Fruit fly (Drosophila melanogaster) whole organism, embryonic: ENCODE measurements around the gene CG10602.

ENCODE experiments used
- Abd-B ChIP-seq: fragments of 200-800 bp; sonication (Bioruptor generic); optimal IDR thresholded peaks from 2 replicates; lab custom pipeline; 2018; ENCODE audit warnings: missing biosample characterization, mild to moderate bottlenecking, missing genetic modification characterization, moderate library complexity
- Adf1 ChIP-seq: fragments of 200-800 bp; sonication (Bioruptor generic); IDR thresholded peaks from 2 replicates; pipeline ENCODE4 v1.3.6; 2022; ENCODE audit warnings: missing biosample characterization, missing genetic modification characterization
- Awh ChIP-seq: fragments of 200-800 bp; sonication (Bioruptor generic); IDR thresholded peaks from 2 replicates; pipeline ENCODE4, ENCODE4 v1.3.6; 2022; ENCODE audit warnings: missing biosample characterization, missing genetic modification characterization
- Bgb ChIP-seq: fragments of 200-800 bp; sonication (Bioruptor generic); IDR thresholded peaks from 2 replicates; pipeline ENCODE4 v1.3.6; 2022; ENCODE audit warnings: missing biosample characterization, missing genetic modification characterization; ENCODE audit not compliant: partially characterized antibody
- CG10274 ChIP-seq: fragments of 200-800 bp; sonication (Bioruptor generic); optimal IDR thresholded peaks from 3 replicates; lab custom pipeline; 2017; ENCODE audit warnings: missing biosample characterization, mild to moderate bottlenecking, missing genetic modification characterization
- CG10565 ChIP-seq: fragments of 200-800 bp; sonication (Bioruptor generic); optimal IDR thresholded peaks from 3 replicates; lab custom pipeline; 2016; ENCODE audit warnings: missing biosample characterization, mild to moderate bottlenecking, missing genetic modification characterization
- CG12219 ChIP-seq: fragments of 200-800 bp; sonication (Bioruptor generic); optimal IDR thresholded peaks from 3 replicates; lab custom pipeline; 2018; ENCODE audit warnings: missing biosample characterization, mild to moderate bottlenecking, missing genetic modification characterization
- CG15011 ChIP-seq: fragments of 200-800 bp; sonication (Bioruptor generic); optimal IDR thresholded peaks from 3 replicates; lab custom pipeline; 2018; ENCODE audit warnings: missing biosample characterization, mild to moderate bottlenecking, missing genetic modification characterization
- CG17328 ChIP-seq: fragments of 200-800 bp; sonication (Bioruptor generic); IDR thresholded peaks from 2 replicates; pipeline ENCODE4 v1.3.6; 2022; ENCODE audit warnings: missing biosample characterization, missing genetic modification characterization
- CG17361 ChIP-seq: fragments of 200-800 bp; sonication (Bioruptor generic); IDR thresholded peaks from 3 replicates; pipeline ENCODE4 v1.3.6; 2022; ENCODE audit warnings: missing biosample characterization, missing genetic modification characterization
- CG17612 ChIP-seq: fragments of 200-800 bp; sonication (Bioruptor generic); IDR thresholded peaks from 2 replicates; pipeline ENCODE4 v1.3.6; 2022; ENCODE audit warnings: missing biosample characterization, missing genetic modification characterization
- CG2129 ChIP-seq: fragments of 200-800 bp; sonication (Bioruptor generic); IDR thresholded peaks from 2 replicates; pipeline ENCODE4 v1.3.6; 2022; ENCODE audit warnings: missing biosample characterization, missing genetic modification characterization; ENCODE audit not compliant: partially characterized antibody
- CG32772 ChIP-seq: fragments of 200-800 bp; sonication (Bioruptor generic); IDR thresholded peaks from 2 replicates; pipeline ENCODE4 v1.3.6; 2022; ENCODE audit warnings: missing biosample characterization, missing genetic modification characterization
- CG43689 ChIP-seq: fragments of 200-800 bp; sonication (Bioruptor generic); IDR thresholded peaks from 2 replicates; pipeline ENCODE4 v1.3.6; 2022; ENCODE audit warnings: missing biosample characterization, missing genetic modification characterization
- CG5953 ChIP-seq: fragments of 200-800 bp; sonication (Bioruptor generic); IDR thresholded peaks from 2 replicates; pipeline ENCODE4 v1.3.6; 2022; ENCODE audit warnings: missing biosample characterization, missing genetic modification characterization
- CG6791 ChIP-seq: fragments of 200-800 bp; sonication (Bioruptor generic); IDR thresholded peaks from 3 replicates; pipeline ENCODE4 v1.3.6; 2022; ENCODE audit warnings: missing biosample characterization, missing genetic modification characterization; ENCODE audit not compliant: partially characterized antibody
- CG8944 ChIP-seq: fragments of 200-800 bp; sonication (Bioruptor generic); optimal IDR thresholded peaks from 3 replicates; lab custom pipeline; 2016; ENCODE audit warnings: missing biosample characterization, missing genetic modification characterization
- CG9437 ChIP-seq: fragments of 200-800 bp; sonication (Bioruptor generic); optimal IDR thresholded peaks from 2 replicates; lab custom pipeline; 2018; ENCODE audit warnings: missing biosample characterization, mild to moderate bottlenecking, missing genetic modification characterization
- HHEX ChIP-seq: fragments of 200-800 bp; sonication (Bioruptor generic); optimal IDR thresholded peaks from 3 replicates; lab custom pipeline; 2017; ENCODE audit warnings: missing biosample characterization, mild to moderate bottlenecking, missing genetic modification characterization, missing genetic modification reagents
- HLH54F ChIP-seq: fragments of 200-800 bp; sonication (Bioruptor generic); optimal IDR thresholded peaks from 3 replicates; lab custom pipeline; 2016; ENCODE audit warnings: missing biosample characterization, missing genetic modification characterization
- Hey ChIP-seq: fragments of 200-800 bp; sonication (Bioruptor generic); optimal IDR thresholded peaks from 3 replicates; lab custom pipeline; 2018; ENCODE audit warnings: missing biosample characterization, mild to moderate bottlenecking, missing genetic modification characterization
- Lim3 ChIP-seq: fragments of 200-800 bp; sonication (Bioruptor generic); IDR thresholded peaks from 2 replicates; pipeline ENCODE4 v1.3.6; 2022; ENCODE audit warnings: missing biosample characterization, missing genetic modification characterization
- NK7.1 ChIP-seq: fragments of 200-800 bp; sonication (Bioruptor generic); optimal IDR thresholded peaks from 3 replicates; lab custom pipeline; 2016; ENCODE audit warnings: missing biosample characterization, missing genetic modification characterization
- Nf-YB ChIP-seq: fragments of 200-800 bp; sonication (Bioruptor generic); optimal IDR thresholded peaks from 3 replicates; lab custom pipeline; 2019; ENCODE audit warnings: missing biosample characterization, mild to moderate bottlenecking, missing genetic modification characterization, moderate library complexity
- NfI ChIP-seq: fragments of 200-800 bp; sonication (Bioruptor generic); optimal IDR thresholded peaks from 3 replicates; lab custom pipeline; 2018; ENCODE audit warnings: missing biosample characterization, mild to moderate bottlenecking, missing genetic modification characterization, moderate library complexity
- Oaz ChIP-seq: fragments of 200-800 bp; sonication (Bioruptor generic); IDR thresholded peaks from 2 replicates; pipeline ENCODE4 v1.3.6; 2022; ENCODE audit warnings: missing biosample characterization, missing genetic modification characterization
- Pdp1 ChIP-seq, 2 experiments: fragments of 200-800 bp; sonication (Bioruptor generic); optimal IDR thresholded peaks; 3 replicates each; lab custom pipeline; 2016; ENCODE audit warnings: missing biosample characterization in 2 of 2, missing genetic modification characterization in 2 of 2, mild to moderate bottlenecking in 1 of 2, moderate library complexity in 1 of 2
- Side ChIP-seq: fragments of 200-800 bp; sonication (Bioruptor generic); optimal IDR thresholded peaks from 2 replicates; lab custom pipeline; 2016; ENCODE audit warnings: missing biosample characterization, missing genetic modification characterization
- Sry-δ ChIP-seq: fragments of 200-800 bp; sonication (Bioruptor generic); optimal IDR thresholded peaks from 2 replicates; lab custom pipeline; 2016; ENCODE audit warnings: missing biosample characterization, missing genetic modification characterization
- YL-1 ChIP-seq: fragments of 200-800 bp; sonication (Bioruptor generic); optimal IDR thresholded peaks from 3 replicates; lab custom pipeline; 2017; ENCODE audit warnings: missing biosample characterization, mild to moderate bottlenecking, missing genetic modification characterization
- cas ChIP-seq: fragments of 200-800 bp; sonication (Bioruptor generic); IDR thresholded peaks from 2 replicates; pipeline ENCODE4 v1.3.6; 2022; ENCODE audit warnings: missing biosample characterization, missing genetic modification characterization
- chif ChIP-seq, 2 experiments: fragments of 200-800 bp; sonication (Bioruptor generic); optimal IDR thresholded peaks; 3 replicates each; lab custom pipeline; 2016; ENCODE audit warnings: missing biosample characterization in 2 of 2, missing genetic modification characterization in 2 of 2
- ci ChIP-seq: fragments of 200-800 bp; sonication (Bioruptor generic); IDR thresholded peaks from 3 replicates; pipeline ENCODE4 v1.3.6; 2022; ENCODE audit warnings: missing biosample characterization, missing genetic modification characterization
- dati ChIP-seq: fragments of 200-800 bp; sonication (Bioruptor generic); IDR thresholded peaks from 2 replicates; pipeline ENCODE4 v1.3.6; 2022; ENCODE audit warnings: missing biosample characterization, missing genetic modification characterization
- en ChIP-seq: fragments of 200-800 bp; sonication (Bioruptor generic); optimal IDR thresholded peaks from 2 replicates; lab custom pipeline; 2016; ENCODE audit warnings: missing biosample characterization, missing genetic modification characterization
- ewg ChIP-seq: fragments of 200-800 bp; sonication (Bioruptor generic); optimal IDR thresholded peaks from 3 replicates; lab custom pipeline; 2017; ENCODE audit warnings: mild to moderate bottlenecking, missing biosample characterization, missing genetic modification reagents, missing genetic modification characterization
- fd64A ChIP-seq: fragments of 200-800 bp; sonication (Bioruptor generic); optimal IDR thresholded peaks from 3 replicates; lab custom pipeline; 2018; ENCODE audit warnings: missing biosample characterization, mild to moderate bottlenecking, missing genetic modification characterization
- grau ChIP-seq: fragments of 200-800 bp; optimal IDR thresholded peaks from 3 replicates; lab custom pipeline; 2019; ENCODE audit warnings: missing biosample characterization, mild to moderate bottlenecking, missing genetic modification characterization, moderate library complexity
- h ChIP-seq: fragments of >200 bp; optimal IDR thresholded peaks from 2 replicates; lab custom pipeline; 2017
- inv ChIP-seq: fragments of 200-800 bp; sonication (Bioruptor generic); IDR thresholded peaks from 2 replicates; pipeline ENCODE4 v1.3.6; 2022; ENCODE audit warnings: missing biosample characterization, missing genetic modification characterization; ENCODE audit not compliant: partially characterized antibody
- jumu ChIP-seq: fragments of 200-800 bp; sonication (Bioruptor generic); optimal IDR thresholded peaks from 3 replicates; lab custom pipeline; 2016; ENCODE audit warnings: missing biosample characterization, missing genetic modification characterization
- knrl ChIP-seq: fragments of 200-800 bp; sonication (Bioruptor generic); IDR thresholded peaks from 3 replicates; pipeline ENCODE4 v1.3.6; 2022; ENCODE audit warnings: missing biosample characterization, missing genetic modification characterization; ENCODE audit not compliant: partially characterized antibody
- lola ChIP-seq, 3 experiments: fragments of >200 bp in 2 of 3; fragments of 200-800 bp in 1 of 3; sonication (Bioruptor generic) in 1 of 3; optimal IDR thresholded peaks; 2 replicates each; lab custom pipeline; 2017 to 2019; ENCODE audit warnings: missing biosample characterization in 3 of 3, missing genetic modification characterization in 3 of 3, mild to moderate bottlenecking in 1 of 3, moderate library complexity in 1 of 3
- schlank ChIP-seq: fragments of 200-800 bp; sonication (Bioruptor generic); optimal IDR thresholded peaks from 2 replicates; lab custom pipeline; 2018; ENCODE audit warnings: missing biosample characterization, mild to moderate bottlenecking, missing genetic modification characterization
- sens-2 ChIP-seq: fragments of 200-800 bp; sonication (Bioruptor generic); IDR thresholded peaks from 2 replicates; pipeline ENCODE4 v1.3.6; 2022; ENCODE audit warnings: missing biosample characterization, missing genetic modification characterization
- sima ChIP-seq: fragments of 200-800 bp; sonication (Bioruptor generic); optimal IDR thresholded peaks from 2 replicates; lab custom pipeline; 2016; ENCODE audit warnings: missing biosample characterization, missing genetic modification characterization
- tin ChIP-seq: fragments of 200-800 bp; sonication (Bioruptor generic); optimal IDR thresholded peaks from 3 replicates; lab custom pipeline; 2016; ENCODE audit warnings: missing biosample characterization, missing genetic modification characterization
- tll ChIP-seq, 2 experiments: fragments of 200-800 bp in 1 of 2; fragments of >200 bp in 1 of 2; sonication (Bioruptor generic) in 1 of 2; optimal IDR thresholded peaks; 2 replicates each; lab custom pipeline; 2017 to 2019; ENCODE audit warnings: missing biosample characterization in 2 of 2, missing genetic modification characterization in 2 of 2, mild to moderate bottlenecking in 1 of 2, moderate library complexity in 1 of 2
- ttk ChIP-seq: fragments of 200-800 bp; sonication (Bioruptor generic); IDR thresholded peaks from 2 replicates; pipeline ENCODE4 v2.1.2; 2022; ENCODE audit warnings: missing biosample characterization, missing genetic modification characterization

Gene CG10602

DNA sequence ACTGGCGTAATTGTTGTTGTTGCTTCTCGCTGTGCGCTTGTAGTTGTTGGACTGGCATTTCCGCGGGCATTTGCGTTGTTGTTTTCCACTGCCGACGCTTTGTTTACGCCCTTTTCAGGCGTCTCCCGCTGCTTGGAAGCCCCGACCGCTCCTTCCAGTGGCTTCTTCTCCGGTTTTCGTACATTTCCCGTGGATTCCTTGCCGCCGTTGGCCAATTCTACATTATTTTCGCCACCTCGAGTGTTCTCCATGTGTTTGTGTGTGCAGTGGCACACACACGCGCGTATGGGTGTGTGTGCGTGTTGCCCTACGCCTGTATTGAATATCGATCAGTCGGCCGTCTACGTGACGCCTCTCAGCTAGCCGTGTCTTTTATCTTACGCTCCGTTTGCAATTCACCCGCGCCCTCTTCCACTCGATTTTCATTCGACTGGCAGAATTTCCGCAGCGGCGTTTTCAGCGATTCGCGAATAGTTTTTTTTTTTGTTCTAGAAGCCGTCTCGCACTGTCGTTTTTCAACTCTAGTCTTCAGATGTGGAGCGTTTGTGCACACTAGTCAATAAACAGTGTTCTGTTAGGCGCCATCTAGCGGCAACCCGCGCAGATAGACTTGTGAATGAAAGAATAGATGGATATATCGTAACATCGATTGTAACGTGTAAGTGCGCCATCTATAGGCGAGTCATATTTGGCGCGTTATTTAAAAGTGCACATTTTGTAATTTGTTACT is 19.7 kb downstream of the CG10602 start, which contains the start of gene CG10600 (continued):
- TF ChIP-seq CG15011 (GFP tag; lab: Kevin White, UChicago) = no peak
- TF ChIP-seq ewg = peak; percentile 62
- no peak for TF ChIP-seq CG10565 (GFP tag; lab: Kevin White, UChicago)
- no peak for TF ChIP-seq CG43689 (GFP tag; lab: Robert Waterston, UW)
- peak; percentile 98 for TF ChIP-seq YL-1 (GFP tag; lab: Kevin White, UChicago)
- TF ChIP-seq knrl (GFP tag; lab: Robert Waterston, UW) = peak; percentile 85
- TF ChIP-seq tin (GFP tag; lab: Kevin White, UChicago) = peak; percentile 89
- TF ChIP-seq CG2129 (GFP tag; lab: Robert Waterston, UW) = peak; percentile 54
- peak; percentile 69 for TF ChIP-seq grau (tag; lab: Kevin White, UChicago)
- TF ChIP-seq CG17612 (GFP tag; lab: Robert Waterston, UW) = peak; percentile 43; the same call in 1 of the 2 replicates
- TF ChIP-seq dati (GFP tag; lab: Robert Waterston, UW) = peak; percentile 46; the same call in 1 of the 2 replicates
- TF ChIP-seq schlank (tag; lab: Kevin White, UChicago) = peak; percentile 77
- no peak for TF ChIP-seq Hey (tag; lab: Kevin White, UChicago)
- TF ChIP-seq Adf1 = peak; percentile 51
- TF ChIP-seq inv = peak; percentile 83
- TF ChIP-seq Pdp1 (GFP tag; optimal IDR thresholded peaks at IDR 0.05; lab: Kevin White, UChicago) = peak; percentile 84
- peak; percentile 90 for TF ChIP-seq HLH54F (GFP tag; lab: Kevin White, UChicago)
- peak; percentile 90 for TF ChIP-seq Side (GFP tag; lab: Kevin White, UChicago)
- TF ChIP-seq NK7.1 (GFP tag; lab: Kevin White, UChicago) = peak; percentile 68
- TF ChIP-seq Sry-δ (GFP tag; lab: Kevin White, UChicago) = peak; percentile 83
- TF ChIP-seq CG12219 (GFP tag; lab: Kevin White, UChicago) = peak; percentile 33
- peak; percentile 77 for TF ChIP-seq HHEX
- TF ChIP-seq ci = peak; percentile 90
- TF ChIP-seq CG5953 (GFP tag; lab: Robert Waterston, UW) = no peak
- no peak for TF ChIP-seq Lim3 (GFP tag; lab: Robert Waterston, UW)
- peak; percentile 10 for TF ChIP-seq fd64A (GFP tag; lab: Kevin White, UChicago)
- TF ChIP-seq sima (GFP tag; lab: Kevin White, UChicago) = peak; percentile 34
- TF ChIP-seq sens-2 = no peak
- no peak for TF ChIP-seq CG10274 (GFP tag; lab: Kevin White, UChicago)
- TF ChIP-seq en (GFP tag; lab: Kevin White, UChicago) = peak; percentile 31
- peak; percentile 54; the same call in 1 of the 2 replicates for TF ChIP-seq cas
- peak; percentile 72 for TF ChIP-seq Abd-B
- no peak for TF ChIP-seq Awh (GFP tag; lab: Robert Waterston, UW)
- TF ChIP-seq CG9437 (GFP tag; lab: Kevin White, UChicago) = peak; percentile 59
- TF ChIP-seq CG32772 (GFP tag; lab: Robert Waterston, UW) = peak; percentile 91
- TF ChIP-seq h (lab: Kevin White, UChicago) = no peak
- peak; percentile 79 to 83 for TF ChIP-seq chif (GFP tag; optimal IDR thresholded peaks at IDR 0.05; lab: Kevin White, UChicago)
- peak; percentile 68 for TF ChIP-seq CG17328 (GFP tag; lab: Robert Waterston, UW)
- TF ChIP-seq Bgb (GFP tag; lab: Robert Waterston, UW) = peak; percentile 92
- TF ChIP-seq jumu (GFP tag; lab: Kevin White, UChicago) = peak; percentile 92
- no peak for TF ChIP-seq tll (GFP tag; optimal IDR thresholded peaks at IDR 0.05; lab: Kevin White, UChicago)
- TF ChIP-seq Nf-YB = peak; percentile 47
- no peak for TF ChIP-seq Oaz (GFP tag; lab: Robert Waterston, UW)
- TF ChIP-seq CG6791 (GFP tag; lab: Robert Waterston, UW) = peak; percentile 97
- peak; percentile 86 for TF ChIP-seq NfI (GFP tag; lab: Kevin White, UChicago)
- peak; percentile 90 for TF ChIP-seq CG8944 (GFP tag; lab: Kevin White, UChicago)
- peak in 1 of 3 experiments; percentile 32 for TF ChIP-seq lola (GFP tag; optimal IDR thresholded peaks at IDR 0.05; lab: Kevin White, UChicago)
- TF ChIP-seq ttk (GFP tag; lab: Robert Waterston, UW) = peak; percentile 60
- peak; percentile 69 for TF ChIP-seq CG17361 (GFP tag; lab: Robert Waterston, UW)
